Fruit fly (Drosophila melanogaster) whole organism, wandering third instar larva: Measurements from ENCODE around the gene CG16825.

ENCODE experiments used
- Abd-B ChIP-seq: fragments of >200 bp; optimal IDR thresholded peaks from 2 replicates; lab custom pipeline; 2017; ENCODE audit warnings: missing biosample characterization, missing genetic modification characterization
- CG32264 ChIP-seq: fragments of 200-800 bp; sonication (Bioruptor generic); optimal IDR thresholded peaks from 2 replicates; lab custom pipeline; 2016; ENCODE audit warnings: missing biosample characterization, missing genetic modification characterization
- CG9705 ChIP-seq: fragments of 200-800 bp; sonication (Bioruptor generic); optimal IDR thresholded peaks from 2 replicates; lab custom pipeline; 2018; ENCODE audit warnings: missing biosample characterization, mild to moderate bottlenecking, missing genetic modification characterization
- CrebA ChIP-seq: fragments of 200-800 bp; sonication (Bioruptor generic); optimal IDR thresholded peaks from 2 replicates; lab custom pipeline; 2016; ENCODE audit warnings: missing biosample characterization, mild to moderate bottlenecking, missing genetic modification characterization, borderline replicate concordance
- Dfd ChIP-seq: fragments of >200 bp; optimal IDR thresholded peaks from 2 replicates; lab custom pipeline; 2017; ENCODE audit warnings: missing biosample characterization, missing genetic modification characterization
- Dif ChIP-seq: fragments of 200-275, 200-300 bp; sonication (Bioruptor generic); optimal IDR thresholded peaks from 2 replicates; lab custom pipeline; 2018; ENCODE audit warnings: missing biosample characterization, missing genetic modification characterization; ENCODE audit not compliant: partially characterized antibody
- GATAd ChIP-seq: sonication (Bioruptor generic); optimal IDR thresholded peaks from 2 replicates; lab custom pipeline; 2016; ENCODE audit warnings: missing biosample characterization, missing genetic modification characterization
- HLH106 ChIP-seq: fragments of 200-800 bp; optimal IDR thresholded peaks from 3 replicates; lab custom pipeline; 2019; ENCODE audit warnings: missing biosample characterization, mild to moderate bottlenecking, missing genetic modification characterization, moderate library complexity
- Hnf4 ChIP-seq: fragments of 200-800 bp; sonication (Bioruptor generic); optimal IDR thresholded peaks from 2 replicates; lab custom pipeline; 2016; ENCODE audit warnings: missing biosample characterization, mild to moderate bottlenecking, missing genetic modification characterization
- Hr78 ChIP-seq: fragments of >200 bp; optimal IDR thresholded peaks from 2 replicates; lab custom pipeline; 2017; ENCODE audit warnings: missing biosample characterization, missing genetic modification characterization
- Hr83 ChIP-seq: fragments of 200-300 bp; sonication (Bioruptor generic); optimal IDR thresholded peaks from 2 replicates; lab custom pipeline; 2016; ENCODE audit warnings: missing biosample characterization, mild to moderate bottlenecking, missing genetic modification characterization, moderate library complexity; ENCODE audit not compliant: poor library complexity, severe bottlenecking
- Jra ChIP-seq: sonication (Bioruptor generic); optimal IDR thresholded peaks from 2 replicates; lab custom pipeline; 2016; ENCODE audit warnings: missing biosample characterization, missing genetic modification characterization
- Mio ChIP-seq: sonication (Bioruptor generic); optimal IDR thresholded peaks from 2 replicates; lab custom pipeline; 2016; ENCODE audit warnings: missing biosample characterization, missing genetic modification characterization
- Myc ChIP-seq: fragments of >200 bp; optimal IDR thresholded peaks from 2 replicates; lab custom pipeline; 2017
- N ChIP-seq: fragments of >200 bp; optimal IDR thresholded peaks from 2 replicates; lab custom pipeline; 2018; ENCODE audit warnings: missing biosample characterization, missing external identifiers, missing genetic modification characterization
- OdsH ChIP-seq: fragments of 200-800 bp; sonication (Bioruptor generic); optimal IDR thresholded peaks from 2 replicates; lab custom pipeline; 2016; ENCODE audit warnings: missing biosample characterization, mild to moderate bottlenecking, missing genetic modification characterization
- Rel ChIP-seq, 2 experiments: fragments of 200-800 bp; sonication (Bioruptor generic) in 1 of 2; optimal IDR thresholded peaks; 2 replicates in 1 of 2; 3 replicates in 1 of 2; lab custom pipeline; 2016 to 2019; ENCODE audit warnings: mild to moderate bottlenecking in 2 of 2, missing biosample characterization in 2 of 2, missing genetic modification characterization in 2 of 2, moderate library complexity in 1 of 2
- Sp1 ChIP-seq: fragments of 200-800 bp; sonication (Bioruptor generic); optimal IDR thresholded peaks from 3 replicates; lab custom pipeline; 2019; ENCODE audit warnings: missing biosample characterization, mild to moderate bottlenecking, missing genetic modification characterization, moderate library complexity
- Vsx2 ChIP-seq: fragments of 200-300, 225-300 bp; sonication (Bioruptor generic); optimal IDR thresholded peaks from 2 replicates; lab custom pipeline; 2018; ENCODE audit warnings: missing biosample characterization, missing genetic modification characterization; ENCODE audit not compliant: partially characterized antibody
- br ChIP-seq: fragments of 200-800 bp; sonication (Bioruptor generic); optimal IDR thresholded peaks from 2 replicates; lab custom pipeline; 2016; ENCODE audit warnings: missing biosample characterization, missing genetic modification characterization
- dl ChIP-seq, 2 experiments: fragments of 175-275, 200-275 bp in 1 of 2; fragments of 200-275 bp in 1 of 2; sonication (Bioruptor generic); optimal IDR thresholded peaks; lab custom pipeline; 2018; ENCODE audit warnings: mild to moderate bottlenecking in 2 of 2, missing biosample characterization in 2 of 2, missing genetic modification characterization in 2 of 2, moderate library complexity in 2 of 2; ENCODE audit not compliant: partially characterized antibody in 2 of 2, insufficient read depth in 1 of 2
- dmrt93B ChIP-seq: fragments of 200-800 bp; sonication (Bioruptor generic); optimal IDR thresholded peaks from 2 replicates; lab custom pipeline; 2018; ENCODE audit warnings: missing biosample characterization, mild to moderate bottlenecking, missing genetic modification characterization
- dsf ChIP-seq: sonication (Bioruptor generic); optimal IDR thresholded peaks from 2 replicates; lab custom pipeline; 2016; ENCODE audit warnings: missing biosample characterization, missing genetic modification characterization, borderline replicate concordance
- ey ChIP-seq: fragments of 200-800 bp; sonication (Bioruptor generic); optimal IDR thresholded peaks from 2 replicates; lab custom pipeline; 2016; ENCODE audit warnings: missing biosample characterization, missing genetic modification characterization
- foxo ChIP-seq, 2 experiments: fragments of 200-800 bp; sonication (Bioruptor generic); optimal IDR thresholded peaks; 2 replicates in 1 of 2; 3 replicates in 1 of 2; lab custom pipeline; 2016 to 2017; ENCODE audit warnings: missing biosample characterization in 2 of 2, missing genetic modification characterization in 2 of 2
- fru ChIP-seq: fragments of 200-800 bp; sonication (Bioruptor generic); optimal IDR thresholded peaks from 3 replicates; lab custom pipeline; 2016; ENCODE audit warnings: missing biosample characterization, mild to moderate bottlenecking, missing genetic modification characterization
- h ChIP-seq: fragments of 200-800 bp; sonication (Bioruptor generic); optimal IDR thresholded peaks from 3 replicates; lab custom pipeline; 2016; ENCODE audit warnings: missing biosample characterization, mild to moderate bottlenecking, missing genetic modification characterization
- jim ChIP-seq: fragments of 175-275, 200-325 bp; sonication (Bioruptor generic); optimal IDR thresholded peaks from 2 replicates; lab custom pipeline; 2016; ENCODE audit warnings: missing biosample characterization, mild to moderate bottlenecking, missing genetic modification characterization
- lola ChIP-seq: fragments of >200 bp; optimal IDR thresholded peaks from 2 replicates; lab custom pipeline; 2017; ENCODE audit warnings: missing biosample characterization, missing genetic modification characterization
- rgr ChIP-seq: fragments of 200-800 bp; sonication (Bioruptor generic); optimal IDR thresholded peaks from 3 replicates; lab custom pipeline; 2016; ENCODE audit warnings: missing biosample characterization, mild to moderate bottlenecking, missing genetic modification characterization
- sv ChIP-seq: fragments of 200-800 bp; sonication (Bioruptor generic); optimal IDR thresholded peaks from 3 replicates; lab custom pipeline; 2016; ENCODE audit warnings: missing biosample characterization, missing genetic modification characterization
- tai ChIP-seq: sonication (Bioruptor generic); optimal IDR thresholded peaks from 2 replicates; lab custom pipeline; 2016; ENCODE audit warnings: missing biosample characterization, missing genetic modification characterization
- woc ChIP-seq: sonication (Bioruptor generic); optimal IDR thresholded peaks from 2 replicates; lab custom pipeline; 2016; ENCODE audit warnings: missing biosample characterization, mild to moderate bottlenecking, missing genetic modification characterization

Gene CG16825

DNA sequence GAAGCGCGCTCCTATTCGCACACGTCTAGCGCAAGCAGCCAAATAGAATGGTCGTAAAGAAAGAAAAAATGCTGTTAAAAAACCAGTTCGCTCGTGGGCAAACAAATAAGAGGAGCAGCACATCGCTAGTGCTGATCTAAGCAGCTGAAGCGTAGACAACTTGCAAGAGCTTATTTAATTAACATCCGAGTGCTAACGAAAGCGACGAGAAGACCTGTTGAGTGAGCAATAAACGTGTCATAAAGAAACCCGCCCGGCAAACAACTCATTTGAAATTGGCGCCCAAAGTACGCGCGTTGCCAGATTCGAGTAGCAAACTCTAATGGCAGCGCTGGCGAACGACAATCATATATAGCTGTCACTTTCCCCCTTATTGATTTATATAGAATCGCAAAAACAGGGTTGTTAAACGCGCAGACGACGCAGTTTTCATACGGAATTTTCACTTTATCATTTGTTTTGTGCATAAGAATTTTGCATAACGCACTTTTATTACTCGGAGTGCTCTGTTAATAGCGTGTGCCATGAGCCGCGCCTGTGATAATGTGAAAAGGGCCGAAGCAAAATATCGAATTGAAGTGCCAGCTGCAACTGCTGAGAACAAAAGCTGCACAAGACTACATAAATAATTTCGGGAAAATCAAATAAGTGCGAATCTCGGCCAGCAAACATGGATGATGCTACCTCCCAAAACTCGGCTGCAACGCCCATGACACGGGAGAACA lies 8.4 kb upstream of the CG16825 start:
- no peak for TF ChIP-seq Rel (GFP tag; optimal IDR thresholded peaks at IDR 0.05; lab: Kevin White, UChicago)
- TF ChIP-seq Rel (tag; optimal IDR thresholded peaks at IDR 0.05; lab: Kevin White, UChicago) = peak; percentile 20
- peak; percentile 27 for TF ChIP-seq Hr83 (GFP tag; lab: Kevin White, UChicago)
- peak; percentile 45 for TF ChIP-seq h (GFP tag; lab: Kevin White, UChicago)
- no peak for TF ChIP-seq GATAd (GFP tag; lab: Kevin White, UChicago)
- TF ChIP-seq foxo (GFP tag; optimal IDR thresholded peaks at IDR 0.05; lab: Kevin White, UChicago) = no peak

DNA sequence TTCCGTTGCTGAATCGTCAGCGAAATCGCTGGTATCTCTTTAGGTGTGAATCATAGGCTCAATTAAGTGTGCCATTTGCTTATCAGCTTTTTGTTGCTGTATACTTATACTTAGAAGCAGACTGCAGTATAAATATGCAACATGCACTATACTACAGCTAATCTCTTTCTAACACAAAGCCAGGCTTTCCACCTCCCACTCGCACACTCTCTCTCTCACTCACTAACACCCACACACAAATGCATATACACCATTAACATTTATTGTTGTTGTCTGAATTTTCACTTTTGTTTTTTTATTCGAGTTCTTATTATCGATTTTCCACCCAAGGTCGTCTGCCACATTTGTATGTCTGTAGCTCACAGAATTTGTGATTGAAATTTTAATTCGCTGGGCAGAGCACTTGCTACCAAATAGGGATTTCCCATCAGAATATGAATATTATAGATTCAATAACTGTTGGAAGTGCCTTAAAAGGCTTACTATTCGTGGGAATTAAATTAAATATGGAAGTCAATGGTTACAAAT lies 7.8 kb upstream of the CG16825 start:
- no peak for TF ChIP-seq Dif (GFP tag; lab: Kevin White, UChicago)
- no peak for TF ChIP-seq CG32264
- TF ChIP-seq Hr78 = no peak
- TF ChIP-seq Sp1 (GFP tag; lab: Kevin White, UChicago) = no peak
- TF ChIP-seq CG9705 (GFP tag; lab: Kevin White, UChicago) = no peak
- TF ChIP-seq dmrt93B (GFP tag; lab: Kevin White, UChicago) = no peak
- no peak for TF ChIP-seq OdsH
- TF ChIP-seq lola (GFP tag; lab: Kevin White, UChicago) = no peak
- no peak for TF ChIP-seq woc (GFP tag; lab: Kevin White, UChicago)
- TF ChIP-seq Dfd = no peak
- no peak for TF ChIP-seq HLH106
- TF ChIP-seq Vsx2 (GFP tag; lab: Kevin White, UChicago) = no peak
- no peak for TF ChIP-seq Jra (GFP tag; lab: Kevin White, UChicago)
- TF ChIP-seq br (GFP tag; lab: Kevin White, UChicago) = no peak
- TF ChIP-seq N (GFP tag; lab: Kevin White, UChicago) = no peak
- no peak for TF ChIP-seq CrebA
- TF ChIP-seq Hr83 (GFP tag; lab: Kevin White, UChicago) = no peak
- no peak for TF ChIP-seq tai (GFP tag; lab: Kevin White, UChicago)

DNA sequence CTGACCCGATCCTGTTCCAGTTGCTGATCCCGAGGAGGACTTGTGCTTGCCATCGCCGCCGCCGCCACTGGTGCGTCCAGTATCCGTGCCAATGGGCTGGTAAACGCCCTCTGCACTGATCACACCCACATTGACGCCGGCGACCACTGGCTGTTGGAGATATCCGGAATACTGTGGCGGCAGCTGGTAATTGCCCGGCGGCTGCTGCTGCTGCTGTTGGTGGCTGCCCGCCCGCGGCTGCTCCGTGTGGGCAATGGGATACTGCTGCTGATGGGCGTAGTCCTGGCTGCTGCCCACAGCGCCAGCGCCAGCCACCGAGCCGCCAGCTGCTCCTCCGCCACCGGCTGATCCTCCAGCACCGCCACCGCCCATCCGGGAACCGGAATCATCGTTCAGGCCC lies 412 bp downstream of the CG16825 start:
- TF ChIP-seq Dif (GFP tag; lab: Kevin White, UChicago) = no peak
- TF ChIP-seq Dfd = no peak
- TF ChIP-seq GATAd (GFP tag; lab: Kevin White, UChicago) = no peak
- no peak for TF ChIP-seq h (GFP tag; lab: Kevin White, UChicago)
- TF ChIP-seq Rel (GFP tag; optimal IDR thresholded peaks at IDR 0.05; lab: Kevin White, UChicago) = no peak
- no peak for TF ChIP-seq Rel (tag; optimal IDR thresholded peaks at IDR 0.05; lab: Kevin White, UChicago)
- no peak for TF ChIP-seq Hnf4 (GFP tag; lab: Kevin White, UChicago)
- no peak for TF ChIP-seq sv (GFP tag; lab: Kevin White, UChicago)
- TF ChIP-seq dmrt93B (GFP tag; lab: Kevin White, UChicago) = no peak
- no peak for TF ChIP-seq Vsx2 (GFP tag; lab: Kevin White, UChicago)
- no peak for TF ChIP-seq CG32264
- TF ChIP-seq HLH106 = no peak
- no peak for TF ChIP-seq foxo (GFP tag; optimal IDR thresholded peaks at IDR 0.05; lab: Kevin White, UChicago)
- no peak for TF ChIP-seq rgr
- TF ChIP-seq dsf (GFP tag; lab: Kevin White, UChicago) = no peak
- no peak for TF ChIP-seq fru (GFP tag; lab: Kevin White, UChicago)

DNA sequence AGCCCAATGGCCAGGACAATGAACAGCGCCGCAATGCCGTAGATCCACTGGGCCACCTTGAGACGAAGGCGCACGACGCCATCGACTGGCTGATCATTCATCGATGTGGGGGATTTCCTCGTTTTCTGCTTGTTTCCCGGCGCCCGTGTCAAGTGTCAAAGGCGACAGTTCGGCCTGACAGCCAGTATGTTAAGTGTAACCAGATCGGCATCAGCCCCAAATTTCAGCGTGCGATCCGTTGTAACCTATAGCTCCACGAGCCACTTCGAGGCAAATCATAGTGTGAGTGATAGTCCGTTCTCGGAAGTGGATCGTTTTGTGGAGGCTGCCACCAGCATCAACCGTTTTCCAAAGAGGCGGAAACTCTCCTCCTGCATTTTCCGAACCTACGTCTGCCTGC lies 2.1 kb downstream of the CG16825 start, which contains the start of gene CG43779:
Gene CG43779 (minus strand): TSS at position 101 of the 400 bp plus-strand sequence.
- TF ChIP-seq Mio (GFP tag; lab: Kevin White, UChicago) = no peak

DNA sequence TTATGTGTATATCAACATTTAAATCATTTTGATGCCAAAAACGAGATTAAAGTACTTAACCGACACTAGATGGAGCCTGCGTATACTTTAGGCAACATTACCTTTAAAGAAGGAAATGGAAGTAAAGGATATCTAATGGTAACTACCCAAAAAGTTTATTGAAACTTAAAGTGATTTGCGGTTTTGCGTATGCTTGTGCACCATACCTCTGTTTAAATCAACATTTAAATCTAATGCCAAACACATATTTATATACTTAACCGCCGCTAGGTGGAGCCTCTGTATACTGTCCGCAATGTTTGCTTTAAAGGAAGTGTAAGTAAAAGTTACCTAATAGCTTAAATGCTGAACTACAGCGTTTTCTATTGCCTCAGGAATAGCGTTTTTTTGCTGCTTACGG lies 21.2 kb downstream of the CG16825 start:
- TF ChIP-seq Hnf4 (GFP tag; lab: Kevin White, UChicago) (no peak), h (GFP tag; lab: Kevin White, UChicago) (no peak), CG32264 (no peak), dsf (GFP tag; lab: Kevin White, UChicago) (no peak), dl (GFP tag; optimal IDR thresholded peaks at IDR 0.05; lab: Kevin White, UChicago; ENCODE audit: insufficient read depth in 1 of 2, partially characterized antibody in 2 of 2) (no peak), lola (GFP tag; lab: Kevin White, UChicago) (no peak), rgr (no peak), Myc (lab: Kevin White, UChicago) (no peak), sv (GFP tag; lab: Kevin White, UChicago) (no peak), HLH106 (no peak), jim (GFP tag; lab: Kevin White, UChicago) (no peak), Abd-B (GFP tag; lab: Kevin White, UChicago) (no peak), fru (GFP tag; lab: Kevin White, UChicago) (no peak), GATAd (GFP tag; lab: Kevin White, UChicago) (no peak), br (GFP tag; lab: Kevin White, UChicago) (no peak), ey (GFP tag; lab: Kevin White, UChicago) (no peak), Sp1 (GFP tag; lab: Kevin White, UChicago) (no peak), Mio (GFP tag; lab: Kevin White, UChicago) (no peak)
- TF ChIP-seq, all 38 proteins: peak for 0
